Fruit fly (Drosophila melanogaster): ENCODE results near the gene Xrp1.

DNA sequence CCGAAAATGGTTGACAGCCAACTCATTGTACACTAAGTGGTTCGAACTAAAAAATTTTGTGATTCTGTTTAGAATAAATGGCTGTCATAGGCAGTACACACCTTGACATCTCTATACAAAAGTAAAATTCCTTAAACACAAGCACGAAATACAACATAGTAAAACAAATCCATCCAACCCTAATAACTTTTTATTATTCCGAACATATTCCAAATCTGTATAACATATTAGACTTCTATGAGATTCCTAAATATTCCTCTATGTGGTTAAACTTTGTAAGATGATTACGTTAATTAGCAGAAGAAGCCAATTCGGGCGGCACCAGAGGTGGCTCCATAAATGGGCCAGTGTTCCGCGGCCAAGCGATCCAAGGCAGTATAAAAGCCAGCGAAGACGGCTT, 12.6 kb upstream of the Xrp1 start, which contains the start of gene CG14294:
- TF ChIP-seq CG18599 (GFP tag; optimal IDR thresholded peaks at IDR 0.05): no peak
- TF ChIP-seq seq (GFP tag; IDR thresholded peaks at IDR 0.05): no peak
- TF ChIP-seq gfzf (GFP tag; optimal IDR thresholded peaks at IDR 0.05): no peak
- TF ChIP-seq grau (tag; optimal IDR thresholded peaks at IDR 0.05): no peak
- TF ChIP-seq CG34376 (GFP tag; optimal IDR thresholded peaks at IDR 0.05): no peak
- no peak for TF ChIP-seq Ssrp (tag; optimal IDR thresholded peaks at IDR 0.05)
- TF ChIP-seq vfl (GFP tag; optimal IDR thresholded peaks at IDR 0.05): no peak
- no peak for TF ChIP-seq CG18476 (GFP tag; optimal IDR thresholded peaks at IDR 0.05)

Measured in whole organism, embryonic.